Worm (Caenorhabditis elegans) whole organism, mixed stage, embryonic: ENCODE results near the gene xol-1.

Source experiments
- ham-2 ChIP-seq: fragments of 200-800 bp; sonication (Bioruptor generic); optimal IDR thresholded peaks from 2 replicates; lab custom pipeline; 2018; ENCODE audit warnings: mild to moderate bottlenecking, missing genetic modification characterization, missing compliant biosample characterization
- nhr-12 ChIP-seq: fragments of 150-350 bp; optimal IDR thresholded peaks from 2 replicates; lab custom pipeline; 2014; ENCODE audit warnings: missing biosample characterization, missing genetic modification characterization
- unc-39 ChIP-seq: fragments of 150-350 bp; optimal IDR thresholded peaks from 2 replicates; lab custom pipeline; 2014; ENCODE audit warnings: missing biosample characterization, missing genetic modification characterization

DNA sequence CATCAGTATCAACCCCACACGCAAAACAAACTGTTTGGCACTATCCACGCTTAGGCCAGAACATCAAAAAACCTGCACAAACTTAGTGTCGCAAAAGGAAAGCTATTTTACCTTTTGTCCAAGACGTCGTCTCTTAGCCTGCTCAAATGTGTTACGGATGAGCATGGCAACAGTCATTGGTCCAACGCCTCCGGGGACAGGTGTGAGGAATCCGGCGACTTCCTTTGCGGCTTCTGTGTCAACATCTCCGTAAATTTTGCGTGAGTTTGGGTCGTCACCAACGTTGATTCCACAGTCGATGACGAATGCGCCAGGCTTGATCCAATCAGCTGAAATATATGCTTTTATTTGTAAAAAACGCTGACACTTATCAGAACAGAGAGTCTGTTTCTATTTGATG is 43.6 kb downstream of the xol-1 start:
- TF ChIP-seq unc-39 (no peak), nhr-12 (tag; lab: Kevin White, UChicago) (no peak), ham-2 (GFP tag; lab: Kevin White, UChicago) (no peak)
